Worm (Caenorhabditis elegans) whole organism, L3 larva: ENCODE results near the gene hot-3.

Source experiments
- R02D3.7 ChIP-seq: fragments of 150-350 bp; optimal IDR thresholded peaks from 2 replicates; lab custom pipeline; 2014; ENCODE audit warnings: missing biosample characterization, missing genetic modification characterization
- aly-2 ChIP-seq: fragments of 150-350 bp; optimal IDR thresholded peaks from 2 replicates; lab custom pipeline; 2014; ENCODE audit warnings: missing biosample characterization, missing genetic modification characterization
- ama-1 ChIP-seq: fragments of 150-350 bp; optimal IDR thresholded peaks from 2 replicates; lab custom pipeline; 2018
- ceh-28 ChIP-seq: fragments of 150-350 bp; optimal IDR thresholded peaks from 2 replicates; lab custom pipeline; 2014; ENCODE audit warnings: missing biosample characterization, missing genetic modification reagents, missing genetic modification characterization
- ceh-82 ChIP-seq: fragments of 150-350 bp; optimal IDR thresholded peaks from 2 replicates; lab custom pipeline; 2014; ENCODE audit warnings: missing biosample characterization, missing genetic modification characterization
- egl-27 ChIP-seq: sonication (generic microtip); optimal IDR thresholded peaks from 4 replicates; lab custom pipeline; 2017; ENCODE audit warnings: missing biosample characterization, missing genetic modification reagents, missing genetic modification characterization
- elt-1 ChIP-seq: fragments of 150-350 bp; optimal IDR thresholded peaks from 2 replicates; lab custom pipeline; 2014; ENCODE audit warnings: missing biosample characterization, missing genetic modification characterization
- elt-2 ChIP-seq: sonication (generic microtip); optimal IDR thresholded peaks from 2 replicates; lab custom pipeline; 2016; ENCODE audit warnings: missing genetic modification reagents, mild to moderate bottlenecking, missing genetic modification characterization, missing compliant biosample characterization
- elt-3 ChIP-seq, 3 experiments: fragments of 150-350 bp in 1 of 3; sonication (generic microtip) in 2 of 3; optimal IDR thresholded peaks; 2 replicates in 2 of 3; 4 replicates in 1 of 3; lab custom pipeline; 2014 to 2017; ENCODE audit warnings: missing biosample characterization in 3 of 3, missing genetic modification characterization in 3 of 3
- hmg-11 ChIP-seq: sonication (generic microtip); optimal IDR thresholded peaks from 2 replicates; lab custom pipeline; 2016; ENCODE audit warnings: missing genetic modification characterization, missing compliant biosample characterization
- jun-1 ChIP-seq: fragments of 150-350 bp; optimal IDR thresholded peaks from 2 replicates; lab custom pipeline; 2014; ENCODE audit warnings: missing biosample characterization, missing genetic modification reagents, missing genetic modification characterization
- lin-15B ChIP-seq: fragments of 150-350 bp; optimal IDR thresholded peaks from 2 replicates; lab custom pipeline; 2014; ENCODE audit warnings: missing biosample characterization, missing genetic modification characterization
- lin-39 ChIP-seq: fragments of 150-350 bp; optimal IDR thresholded peaks from 2 replicates; lab custom pipeline; 2018; ENCODE audit warnings: missing biosample characterization, missing genetic modification reagents, missing genetic modification characterization
- lsy-12 ChIP-seq: sonication (generic microtip); optimal IDR thresholded peaks from 2 replicates; lab custom pipeline; 2016; ENCODE audit warnings: mild to moderate bottlenecking, missing genetic modification characterization, missing compliant biosample characterization
- mml-1 ChIP-seq: fragments of 150-350 bp; sonication (generic microtip); optimal IDR thresholded peaks from 3 replicates; lab custom pipeline; 2014; ENCODE audit warnings: missing biosample characterization, missing genetic modification characterization
- nhr-11 ChIP-seq: fragments of 150-350 bp; optimal IDR thresholded peaks from 2 replicates; lab custom pipeline; 2014; ENCODE audit warnings: missing biosample characterization, missing genetic modification characterization
- nhr-237 ChIP-seq: fragments of 150-350 bp; optimal IDR thresholded peaks from 2 replicates; lab custom pipeline; 2014; ENCODE audit warnings: missing biosample characterization, missing genetic modification characterization
- nhr-25 ChIP-seq: sonication (generic microtip); optimal IDR thresholded peaks from 2 replicates; lab custom pipeline; 2017; ENCODE audit warnings: missing biosample characterization, missing genetic modification characterization
- nhr-28 ChIP-seq: fragments of 150-350 bp; optimal IDR thresholded peaks from 2 replicates; lab custom pipeline; 2014; ENCODE audit warnings: missing biosample characterization, missing genetic modification characterization
- nhr-43 ChIP-seq: sonication (generic microtip); optimal IDR thresholded peaks from 2 replicates; lab custom pipeline; 2016; ENCODE audit warnings: mild to moderate bottlenecking, missing genetic modification characterization, missing compliant biosample characterization; ENCODE audit not compliant: poor library complexity, severe bottlenecking
- nhr-76 ChIP-seq: fragments of 150-350 bp; sonication (generic microtip); optimal IDR thresholded peaks from 5 replicates; lab custom pipeline; 2014; ENCODE audit warnings: missing biosample characterization, missing genetic modification characterization
- pha-4 ChIP-seq: fragments of 150-350 bp; optimal IDR thresholded peaks from 2 replicates; lab custom pipeline; 2014; ENCODE audit warnings: missing biosample characterization, missing genetic modification reagents, missing genetic modification characterization
- pqm-1 ChIP-seq: fragments of 150-350 bp; optimal IDR thresholded peaks from 2 replicates; lab custom pipeline; 2017; ENCODE audit warnings: missing biosample characterization, missing genetic modification characterization, inconsistent platforms
- sea-2 ChIP-seq: fragments of 150-350 bp; sonication (generic microtip); optimal IDR thresholded peaks from 4 replicates; lab custom pipeline; 2014; ENCODE audit warnings: missing biosample characterization, missing genetic modification reagents, missing genetic modification characterization
- snpc-4 ChIP-seq: fragments of 150-350 bp; optimal IDR thresholded peaks from 2 replicates; lab custom pipeline; 2014; ENCODE audit warnings: missing biosample characterization, missing genetic modification characterization
- tbx-2 ChIP-seq: sonication (generic microtip); optimal IDR thresholded peaks from 2 replicates; lab custom pipeline; 2016; ENCODE audit warnings: mild to moderate bottlenecking, missing genetic modification characterization, missing compliant biosample characterization
- unc-39 ChIP-seq: sonication (generic microtip); optimal IDR thresholded peaks from 4 replicates; lab custom pipeline; 2017; ENCODE audit warnings: missing biosample characterization, missing genetic modification characterization
- unc-62 ChIP-seq: fragments of 150-350 bp; sonication (generic microtip); optimal IDR thresholded peaks from 4 replicates; lab custom pipeline; 2014; ENCODE audit warnings: missing biosample characterization, missing genetic modification reagents, missing genetic modification characterization
- zag-1 ChIP-seq: fragments of 150-350 bp; optimal IDR thresholded peaks from 2 replicates; lab custom pipeline; 2014; ENCODE audit warnings: missing biosample characterization, missing genetic modification characterization
- ztf-4 ChIP-seq: fragments of 150-350 bp; optimal IDR thresholded peaks from 2 replicates; lab custom pipeline; 2014; ENCODE audit warnings: missing biosample characterization, missing genetic modification characterization

hot-3 gene

ce11 chrII:13954979-13955378, 23.1 kb upstream of the hot-3 start:
- TF ChIP-seq ztf-4 (tag; lab: Kevin White, UChicago) (no peak), nhr-25 (tag; lab: Kevin White, UChicago) (peak; percentile 2), nhr-237 (no peak), elt-2 (tag; lab: Kevin White, UChicago) (peak; percentile 38), R02D3.7 (tag; lab: Kevin White, UChicago) (no peak), elt-1 (peak; percentile 45)

ce11 chrII:13954077-13954476, 22.2 kb upstream of the hot-3 start:
- TF ChIP-seq elt-2 (tag; lab: Kevin White, UChicago) = peak; percentile 91
- TF ChIP-seq unc-62 = no peak
- TF ChIP-seq pqm-1 (tag; lab: Kevin White, UChicago) = peak; percentile 78
- no peak for TF ChIP-seq ama-1 (lab: Kevin White, UChicago)
- TF ChIP-seq snpc-4 (tag; lab: Kevin White, UChicago) = peak; percentile 62
- peak; percentile 75 for TF ChIP-seq pha-4 (tag; lab: Kevin White, UChicago)
- no peak for TF ChIP-seq tbx-2
- peak; percentile 12 for TF ChIP-seq jun-1 (tag; lab: Kevin White, UChicago)
- TF ChIP-seq lin-39 = no peak

- TF ChIP-seq sea-2 (GFP tag; lab: Kevin White, UChicago) = no peak
- TF ChIP-seq nhr-237 = no peak
- TF ChIP-seq nhr-43 (tag; lab: Kevin White, UChicago) = no peak
- no peak for TF ChIP-seq tbx-2
- no peak for TF ChIP-seq ama-1 (lab: Kevin White, UChicago)
Observed at ce11 chrII:13951986-13952385, 20.1 kb upstream of the hot-3 start.

- TF ChIP-seq ama-1 (lab: Kevin White, UChicago) (no peak), lin-39 (no peak), elt-3 (tag; optimal IDR thresholded peaks at IDR 0.05; lab: Kevin White, UChicago) (no peak), elt-2 (tag; lab: Kevin White, UChicago) (peak; percentile 49)
- TF ChIP-seq, all 47 proteins: peak for 1
Observed at ce11 chrII:13949290-13949689, 17.4 kb upstream of the hot-3 start, which contains the start of gene sre-44. Gene sre-44 (plus strand): TSS chrII:13949590.

- no peak for TF ChIP-seq unc-62
- peak; percentile 53 for TF ChIP-seq elt-2 (tag; lab: Kevin White, UChicago)
Observed at ce11 chrII:13945527-13945926, 13.7 kb upstream of the hot-3 start.

ce11 chrII:13939531-13939930, 7.7 kb upstream of the hot-3 start, which contains the start of gene W07G1.1:
Gene W07G1.1 (minus strand): TSS chrII:13939631.
- TF ChIP-seq nhr-76 (no peak), lin-39 (no peak), pha-4 (tag; lab: Kevin White, UChicago) (no peak), hmg-11 (tag; lab: Kevin White, UChicago) (no peak), egl-27 (tag; lab: Kevin White, UChicago) (no peak), lin-15B (no peak), unc-39 (tag; lab: Kevin White, UChicago) (no peak), elt-2 (tag; lab: Kevin White, UChicago) (no peak), nhr-28 (tag; lab: Kevin White, UChicago) (no peak), mml-1 (tag; lab: Kevin White, UChicago) (no peak), ama-1 (lab: Kevin White, UChicago) (no peak), ceh-82 (tag; lab: Kevin White, UChicago) (no peak), zag-1 (tag; lab: Kevin White, UChicago) (no peak), aly-2 (no peak), ztf-4 (tag; lab: Kevin White, UChicago) (no peak), nhr-11 (no peak), elt-1 (no peak), pqm-1 (tag; lab: Kevin White, UChicago) (no peak), lsy-12 (tag; lab: Kevin White, UChicago) (no peak)

- TF ChIP-seq hmg-11 (tag; lab: Kevin White, UChicago) (no peak), pha-4 (tag; lab: Kevin White, UChicago) (no peak), ceh-28 (tag; lab: Kevin White, UChicago) (peak; percentile 24)
- TF ChIP-seq, all 47 proteins: peak for 1
Observed at ce11 chrII:13938290-13938689, 6.4 kb upstream of the hot-3 start.
